Fruit fly (Drosophila melanogaster): ENCODE results near the gene Nha1.

dm6 chr2L:6868178-6868867 lies 1.9 kb downstream of the Nha1 start:
- TF ChIP-seq Hr51 (GFP tag; optimal IDR thresholded peaks at IDR 0.05), result no peak
- no peak for TF ChIP-seq Atf6 (GFP tag; IDR thresholded peaks at IDR 0.05)
- TF ChIP-seq CG34376 (GFP tag; optimal IDR thresholded peaks at IDR 0.05), result peak; percentile 85
- no peak for TF ChIP-seq Sox102F (GFP tag; optimal IDR thresholded peaks at IDR 0.05)
- no peak for TF ChIP-seq Six4 (GFP tag; optimal IDR thresholded peaks at IDR 0.05)
- TF ChIP-seq CG17829 (tag; optimal IDR thresholded peaks at IDR 0.05), result no peak
- TF ChIP-seq az2 (GFP tag; optimal IDR thresholded peaks at IDR 0.05), result no peak
